Worm (Caenorhabditis elegans): ENCODE data around the gene mrps-17.
A peak's percentile ranks its signal among the peaks of the same experiment; 100 is the strongest.

The mrps-17 gene

DNA sequence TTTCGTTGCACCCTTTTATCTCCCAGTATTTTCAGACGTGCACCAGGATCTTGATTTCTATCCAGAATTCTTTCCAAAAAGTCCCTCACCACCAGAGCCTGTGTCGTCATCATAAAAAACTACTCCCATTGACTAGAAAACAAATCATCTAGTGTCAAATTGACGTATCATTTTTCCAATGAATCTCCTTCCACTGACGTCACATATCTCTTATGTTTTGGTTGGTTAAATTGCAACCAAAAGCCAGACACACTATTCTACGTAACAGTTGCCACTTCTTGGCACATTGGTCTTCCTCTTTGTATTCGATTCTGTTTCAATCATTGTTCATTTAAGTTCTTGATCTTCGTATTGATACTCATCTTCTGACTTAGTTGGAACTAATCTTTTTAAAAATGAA, 33.5 kb downstream of the mrps-17 start:
- TF ChIP-seq lsy-2 (tag; optimal IDR thresholded peaks at IDR 0.05) (peak; percentile 29 to 40), nhr-19 (GFP tag; conservative IDR thresholded peaks at IDR 0.05) (peak; percentile 65), isw-1 (GFP tag; IDR thresholded peaks at IDR 0.05) (no peak), ceh-63 (GFP tag; optimal IDR thresholded peaks at IDR 0.05) (no peak), lin-14 (GFP tag; optimal IDR thresholded peaks at IDR 0.05) (peak; percentile 57), xbp-1 (tag; optimal IDR thresholded peaks at IDR 0.05) (peak; percentile 13), pqm-1 (tag; optimal IDR thresholded peaks at IDR 0.05) (no peak), rnt-1 (tag; optimal IDR thresholded peaks at IDR 0.05) (peak; percentile 69), tbx-2 (tag; optimal IDR thresholded peaks at IDR 0.05) (peak; percentile 16), nhr-71 (tag; optimal IDR thresholded peaks at IDR 0.05) (peak; percentile 89), lin-39 (tag; optimal IDR thresholded peaks at IDR 0.05) (peak; percentile 54), snu-23 (GFP tag; optimal IDR thresholded peaks at IDR 0.05) (peak; percentile 40), efl-1 (optimal IDR thresholded peaks at IDR 0.05) (peak in 1 of 2 experiments; percentile 15), efl-1 (GFP tag; optimal IDR thresholded peaks at IDR 0.05 in 1 of 2) (no peak)

DNA sequence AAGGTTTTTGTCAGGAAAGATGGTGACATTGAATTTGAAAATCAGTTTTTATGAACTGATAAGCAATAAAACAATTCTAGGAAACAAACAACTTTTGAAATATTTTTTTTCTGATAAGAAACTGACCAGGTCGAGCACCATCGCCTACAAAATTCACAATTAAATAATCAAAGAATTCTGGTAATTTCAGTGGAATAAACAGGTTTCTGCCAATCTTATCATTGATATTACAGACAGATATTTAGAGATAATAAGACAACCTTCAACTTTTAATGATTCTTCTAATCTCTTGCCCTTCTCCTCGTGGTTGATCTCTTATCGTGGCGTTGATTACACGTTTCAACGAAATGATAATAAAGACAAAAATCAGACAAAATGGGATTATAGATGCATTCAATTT, 35.2 kb downstream of the mrps-17 start:
- TF ChIP-seq vab-15 (tag; optimal IDR thresholded peaks at IDR 0.05) (no peak), rnt-1 (tag; optimal IDR thresholded peaks at IDR 0.05) (no peak), nhr-84 (tag; optimal IDR thresholded peaks at IDR 0.05) (no peak), ztf-11 (tag; optimal IDR thresholded peaks at IDR 0.05) (no peak), unc-130 (tag; optimal IDR thresholded peaks at IDR 0.05) (no peak), F16B12.6 (tag; optimal IDR thresholded peaks at IDR 0.05) (no peak), irx-1 (tag; optimal IDR thresholded peaks at IDR 0.05) (no peak), sptf-1 (tag; optimal IDR thresholded peaks at IDR 0.05) (no peak), swsn-7 (tag; optimal IDR thresholded peaks at IDR 0.05) (no peak), nhr-47 (tag; optimal IDR thresholded peaks at IDR 0.05) (no peak), isw-1 (GFP tag; IDR thresholded peaks at IDR 0.05) (no peak), pax-3 (tag; optimal IDR thresholded peaks at IDR 0.05) (no peak), tbx-2 (tag; optimal IDR thresholded peaks at IDR 0.05) (no peak), mdl-1 (tag; optimal IDR thresholded peaks at IDR 0.05) (no peak), efl-1 (optimal IDR thresholded peaks at IDR 0.05) (no peak), efl-1 (GFP tag; optimal IDR thresholded peaks at IDR 0.05 in 1 of 2) (peak in 1 of 2 experiments; percentile 74), ets-5 (GFP tag; IDR thresholded peaks at IDR 0.05) (no peak), nhr-71 (tag; optimal IDR thresholded peaks at IDR 0.05) (peak; percentile 47), fkh-8 (tag; optimal IDR thresholded peaks at IDR 0.05) (no peak), ceh-63 (GFP tag; optimal IDR thresholded peaks at IDR 0.05) (no peak), nhr-19 (GFP tag; conservative IDR thresholded peaks at IDR 0.05) (peak; percentile 27), tlp-1 (tag; optimal IDR thresholded peaks at IDR 0.05) (peak; percentile 2), egl-27 (tag; optimal IDR thresholded peaks at IDR 0.05) (no peak), nhr-11 (tag; optimal IDR thresholded peaks at IDR 0.05) (no peak), ces-1 (GFP tag; optimal IDR thresholded peaks at IDR 0.05) (no peak), ztf-4 (tag; optimal IDR thresholded peaks at IDR 0.05) (no peak), sox-4 (tag; optimal IDR thresholded peaks at IDR 0.05) (no peak), unc-62 (GFP tag; optimal IDR thresholded peaks at IDR 0.05) (no peak), jun-1 (tag; optimal IDR thresholded peaks at IDR 0.05) (peak; percentile 27), hlh-4 (tag; optimal IDR thresholded peaks at IDR 0.05) (no peak), ceh-82 (tag; optimal IDR thresholded peaks at IDR 0.05) (no peak), sup-37 (GFP tag; optimal IDR thresholded peaks at IDR 0.05) (no peak), fkh-4 (tag; optimal IDR thresholded peaks at IDR 0.05; ENCODE audit: borderline replicate concordance) (no peak), nhr-20 (tag; optimal IDR thresholded peaks at IDR 0.05) (peak; percentile 61), lsy-2 (tag; optimal IDR thresholded peaks at IDR 0.05) (no peak), aly-2 (tag; optimal IDR thresholded peaks at IDR 0.05) (no peak), C04F5.9 (tag; optimal IDR thresholded peaks at IDR 0.05) (no peak), xbp-1 (tag; optimal IDR thresholded peaks at IDR 0.05) (no peak), blmp-1 (tag; optimal IDR thresholded peaks at IDR 0.05) (no peak), C34B4.2 (tag; optimal IDR thresholded peaks at IDR 0.05) (no peak), alr-1 (tag; optimal IDR thresholded peaks at IDR 0.05; ENCODE audit: borderline replicate concordance) (no peak), snpc-4 (tag; optimal IDR thresholded peaks at IDR 0.05) (no peak), unc-86 (tag; optimal IDR thresholded peaks at IDR 0.05) (no peak), nhr-85 (tag) (peak; percentile 37), ceh-88 (GFP tag; IDR thresholded peaks at IDR 0.05) (no peak), egl-13 (tag; optimal IDR thresholded peaks at IDR 0.05) (no peak), nhr-77 (tag; optimal IDR thresholded peaks at IDR 0.05) (no peak)

Measured in whole organism, L1 larva.